Fruit fly (Drosophila melanogaster) whole organism, embryonic: ENCODE results near the gene CG43678.

Source experiments
- Asciz ChIP-seq: fragments of 200-800 bp; sonication (Bioruptor generic); optimal IDR thresholded peaks from 2 replicates; lab custom pipeline; 2017; ENCODE audit warnings: missing biosample characterization, mild to moderate bottlenecking, missing genetic modification characterization, missing genetic modification reagents
- CG10565 ChIP-seq: fragments of 200-800 bp; sonication (Bioruptor generic); optimal IDR thresholded peaks from 3 replicates; lab custom pipeline; 2016; ENCODE audit warnings: missing biosample characterization, mild to moderate bottlenecking, missing genetic modification characterization
- CG11504 ChIP-seq: fragments of 200-800 bp; sonication (Bioruptor generic); optimal IDR thresholded peaks from 3 replicates; lab custom pipeline; 2019; ENCODE audit warnings: missing biosample characterization, mild to moderate bottlenecking, missing genetic modification characterization, moderate library complexity
- CG12299 ChIP-seq: fragments of 200-800 bp; sonication (Bioruptor generic); optimal IDR thresholded peaks from 2 replicates; lab custom pipeline; 2018; ENCODE audit warnings: missing biosample characterization, mild to moderate bottlenecking, missing genetic modification characterization
- CG12942 ChIP-seq: fragments of 200-800 bp; sonication (Bioruptor generic); optimal IDR thresholded peaks from 3 replicates; lab custom pipeline; 2016; ENCODE audit warnings: missing biosample characterization, missing genetic modification characterization
- CG15073 ChIP-seq: fragments of 200-800 bp; sonication (Bioruptor generic); optimal IDR thresholded peaks from 2 replicates; lab custom pipeline; 2016; ENCODE audit warnings: missing biosample characterization, missing genetic modification characterization
- CG15269 ChIP-seq: fragments of 200-800 bp; sonication (Bioruptor generic); optimal IDR thresholded peaks from 2 replicates; lab custom pipeline; 2018; ENCODE audit warnings: missing biosample characterization, mild to moderate bottlenecking, missing genetic modification characterization, moderate library complexity
- CG1647 ChIP-seq: fragments of 200-800 bp; sonication (Bioruptor generic); optimal IDR thresholded peaks from 3 replicates; lab custom pipeline; 2016; ENCODE audit warnings: missing biosample characterization, missing genetic modification characterization
- CG17361 ChIP-seq: fragments of 200-800 bp; sonication (Bioruptor generic); IDR thresholded peaks from 3 replicates; pipeline ENCODE4 v1.3.6; 2022; ENCODE audit warnings: missing biosample characterization, missing genetic modification characterization
- CG17612 ChIP-seq: fragments of 200-800 bp; sonication (Bioruptor generic); IDR thresholded peaks from 2 replicates; pipeline ENCODE4 v1.3.6; 2022; ENCODE audit warnings: missing biosample characterization, missing genetic modification characterization
- CG2712 ChIP-seq: fragments of 200-800 bp; optimal IDR thresholded peaks from 3 replicates; lab custom pipeline; 2019; ENCODE audit warnings: missing biosample characterization, mild to moderate bottlenecking, missing genetic modification characterization, moderate library complexity
- CG30403 ChIP-seq: fragments of 200-800 bp; sonication (Bioruptor generic); optimal IDR thresholded peaks from 3 replicates; lab custom pipeline; 2016; ENCODE audit warnings: missing biosample characterization, missing genetic modification characterization
- CG32772 ChIP-seq: fragments of 200-800 bp; sonication (Bioruptor generic); IDR thresholded peaks from 2 replicates; pipeline ENCODE4 v1.3.6; 2022; ENCODE audit warnings: missing biosample characterization, missing genetic modification characterization
- CG3847 ChIP-seq: fragments of 200-800 bp; sonication (Bioruptor generic); IDR thresholded peaks from 2 replicates; pipeline ENCODE4 v1.3.6; 2022; ENCODE audit warnings: missing biosample characterization, missing genetic modification characterization
- CG4424 ChIP-seq: fragments of 200-800 bp; sonication (Bioruptor generic); optimal IDR thresholded peaks from 3 replicates; lab custom pipeline; 2016; ENCODE audit warnings: missing biosample characterization, missing genetic modification characterization
- CG5180 ChIP-seq: fragments of 200-800 bp; sonication (Bioruptor generic); optimal IDR thresholded peaks from 3 replicates; lab custom pipeline; 2017; ENCODE audit warnings: missing biosample characterization, missing genetic modification characterization, mild to moderate bottlenecking, moderate library complexity, missing genetic modification reagents
- CG6689 ChIP-seq: fragments of 200-800 bp; sonication (Bioruptor generic); IDR thresholded peaks from 2 replicates; pipeline ENCODE4 v1.3.6; 2022; ENCODE audit warnings: missing biosample characterization, missing genetic modification characterization
- CG9437 ChIP-seq: fragments of 200-800 bp; sonication (Bioruptor generic); optimal IDR thresholded peaks from 2 replicates; lab custom pipeline; 2018; ENCODE audit warnings: missing biosample characterization, mild to moderate bottlenecking, missing genetic modification characterization
- Drgx ChIP-seq: fragments of 200-800 bp; sonication (Bioruptor generic); IDR thresholded peaks from 2 replicates; pipeline ENCODE4 v1.3.6; 2022; ENCODE audit warnings: missing biosample characterization, missing genetic modification characterization
- Elba2 ChIP-seq: fragments of 200-800 bp; sonication (Bioruptor generic); optimal IDR thresholded peaks from 3 replicates; lab custom pipeline; 2016; ENCODE audit warnings: missing biosample characterization, missing genetic modification characterization
- Ets65A ChIP-seq: fragments of 200-800 bp; sonication (Bioruptor generic); peaks from one replicate; lab custom pipeline; 2016; ENCODE audit warnings: missing biosample characterization, missing genetic modification characterization
- HLH54F ChIP-seq: fragments of 200-800 bp; sonication (Bioruptor generic); optimal IDR thresholded peaks from 3 replicates; lab custom pipeline; 2016; ENCODE audit warnings: missing biosample characterization, missing genetic modification characterization
- Hand ChIP-seq: fragments of 200-800 bp; sonication (Bioruptor generic); optimal IDR thresholded peaks from 2 replicates; lab custom pipeline; 2017; ENCODE audit warnings: mild to moderate bottlenecking, missing biosample characterization, missing genetic modification reagents, missing genetic modification characterization
- NfI ChIP-seq: fragments of 200-800 bp; sonication (Bioruptor generic); optimal IDR thresholded peaks from 3 replicates; lab custom pipeline; 2018; ENCODE audit warnings: missing biosample characterization, mild to moderate bottlenecking, missing genetic modification characterization, moderate library complexity
- Ravus ChIP-seq: fragments of 200-800 bp; sonication (Bioruptor generic); IDR thresholded peaks from 2 replicates; pipeline ENCODE4 v1.3.6; 2022; ENCODE audit warnings: missing biosample characterization, missing genetic modification characterization
- Sox102F ChIP-seq: fragments of 200-800 bp; sonication (Bioruptor generic); optimal IDR thresholded peaks from 2 replicates; lab custom pipeline; 2018; ENCODE audit warnings: missing biosample characterization, mild to moderate bottlenecking, missing genetic modification characterization, moderate library complexity
- Stat92E ChIP-seq, 3 experiments: fragments of >200 bp in 2 of 3; fragments of 200-800 bp in 1 of 3; sonication (Bioruptor generic) in 1 of 3; optimal IDR thresholded peaks; 2 replicates each; lab custom pipeline; 2017 to 2019; ENCODE audit warnings: missing biosample characterization in 3 of 3, missing genetic modification characterization in 3 of 3, mild to moderate bottlenecking in 1 of 3, moderate library complexity in 1 of 3
- Trl ChIP-seq, 3 experiments: fragments of >200 bp in 2 of 3; fragments of 200-800 bp in 1 of 3; sonication (Bioruptor generic) in 1 of 3; optimal IDR thresholded peaks; 2 replicates in 1 of 3; 3 replicates in 2 of 3; lab custom pipeline; 2016 to 2017; ENCODE audit warnings: missing biosample characterization in 1 of 3, missing genetic modification characterization in 1 of 3
- Vsx1 ChIP-seq: fragments of 200-800 bp; sonication (Bioruptor generic); optimal IDR thresholded peaks from 2 replicates; lab custom pipeline; 2017; ENCODE audit warnings: missing biosample characterization, mild to moderate bottlenecking, missing genetic modification characterization, missing genetic modification reagents
- Xrp1 ChIP-seq: fragments of 200-800 bp; sonication (Bioruptor generic); IDR thresholded peaks from 2 replicates; pipeline ENCODE4 v1.3.6; 2022; ENCODE audit warnings: missing biosample characterization, missing genetic modification characterization
- bigmax ChIP-seq: fragments of 200-800 bp; sonication (Bioruptor generic); optimal IDR thresholded peaks from 2 replicates; lab custom pipeline; 2018; ENCODE audit warnings: missing biosample characterization, mild to moderate bottlenecking, missing genetic modification characterization
- bowl ChIP-seq: fragments of 200-800 bp; sonication (Bioruptor generic); IDR thresholded peaks from 2 replicates; pipeline ENCODE4 v1.3.6; 2022; ENCODE audit warnings: missing biosample characterization, missing genetic modification characterization
- chn ChIP-seq: fragments of 200-800 bp; sonication (Bioruptor generic); optimal IDR thresholded peaks from 2 replicates; lab custom pipeline; 2016; ENCODE audit warnings: missing biosample characterization, missing genetic modification characterization
- dan ChIP-seq: fragments of 200-800 bp; sonication (Bioruptor generic); IDR thresholded peaks from 2 replicates; pipeline ENCODE4 v1.3.6; 2022; ENCODE audit warnings: missing biosample characterization, missing genetic modification characterization
- en ChIP-seq: fragments of 200-800 bp; sonication (Bioruptor generic); optimal IDR thresholded peaks from 2 replicates; lab custom pipeline; 2016; ENCODE audit warnings: missing biosample characterization, missing genetic modification characterization
- gro ChIP-seq: fragments of 200-800 bp; sonication (Bioruptor generic); optimal IDR thresholded peaks from 2 replicates; lab custom pipeline; 2016; ENCODE audit warnings: missing biosample characterization, missing genetic modification characterization
- lmd ChIP-seq: fragments of 200-800 bp; sonication (Bioruptor generic); IDR thresholded peaks from 2 replicates; pipeline ENCODE4 v1.3.6; 2022; ENCODE audit warnings: missing biosample characterization, missing genetic modification characterization
- nmo ChIP-seq: fragments of 200-800 bp; sonication (Bioruptor generic); optimal IDR thresholded peaks from 2 replicates; lab custom pipeline; 2018; ENCODE audit warnings: missing biosample characterization, mild to moderate bottlenecking, missing genetic modification characterization, moderate library complexity
- pan ChIP-seq, 4 experiments: fragments of >200 bp in 3 of 4; fragments of 200-800 bp in 1 of 4; sonication (Bioruptor generic) in 1 of 4; optimal IDR thresholded peaks in 3 of 4; IDR thresholded peaks in 1 of 4; 2 replicates each; pipeline versions ENCODE4 v1.3.6 to Lab custom; 2017 to 2022; ENCODE audit warnings: missing biosample characterization in 2 of 4, missing genetic modification characterization in 2 of 4, mixed read lengths in 1 of 4
- pho ChIP-seq: fragments of 200-800 bp; sonication (Bioruptor generic); optimal IDR thresholded peaks from 2 replicates; lab custom pipeline; 2016; ENCODE audit warnings: missing biosample characterization, missing genetic modification characterization
- phol ChIP-seq: fragments of 200-800 bp; sonication (Bioruptor generic); optimal IDR thresholded peaks from 3 replicates; lab custom pipeline; 2018; ENCODE audit warnings: missing biosample characterization, mild to moderate bottlenecking, missing genetic modification characterization, moderate library complexity
- row ChIP-seq: fragments of 200-800 bp; sonication (Bioruptor generic); IDR thresholded peaks from 3 replicates; pipeline ENCODE4 v1.3.6; 2022; ENCODE audit warnings: missing biosample characterization, missing genetic modification characterization
- sens ChIP-seq: fragments of 200-800 bp; sonication (Bioruptor generic); peaks from one replicate; lab custom pipeline; 2016; ENCODE audit warnings: missing biosample characterization, missing genetic modification characterization
- so ChIP-seq: fragments of 200-800 bp; sonication (Bioruptor generic); IDR thresholded peaks from 3 replicates; pipeline ENCODE4 v1.3.6; 2022; ENCODE audit warnings: missing biosample characterization, missing genetic modification characterization
- sr ChIP-seq: fragments of 200-800 bp; sonication (Bioruptor generic); IDR thresholded peaks from 3 replicates; pipeline ENCODE4 v1.3.6; 2022; ENCODE audit warnings: missing biosample characterization, missing genetic modification characterization
- stc ChIP-seq: fragments of 200-800 bp; sonication (Bioruptor generic); IDR thresholded peaks from 2 replicates; pipeline ENCODE4 v1.3.6; 2022; ENCODE audit warnings: missing biosample characterization, missing genetic modification characterization
- tgo ChIP-seq: fragments of 200-800 bp; sonication (Bioruptor generic); IDR thresholded peaks from 3 replicates; pipeline ENCODE4 v1.3.6; 2022; ENCODE audit warnings: missing biosample characterization, missing genetic modification characterization
- trh ChIP-seq: fragments of 200-800 bp; sonication (Bioruptor generic); optimal IDR thresholded peaks from 2 replicates; lab custom pipeline; 2016; ENCODE audit warnings: missing biosample characterization, missing genetic modification characterization
- vvl ChIP-seq: fragments of 200-800 bp; sonication (Bioruptor generic); IDR thresholded peaks from 2 replicates; pipeline ENCODE4 v1.3.6; 2022; ENCODE audit warnings: missing biosample characterization, missing genetic modification characterization
- yki ChIP-seq: fragments of >200 bp; optimal IDR thresholded peaks from 3 replicates; lab custom pipeline; 2018
- zf30C ChIP-seq: fragments of 200-800 bp; sonication (Bioruptor generic); optimal IDR thresholded peaks from 3 replicates; lab custom pipeline; 2018; ENCODE audit warnings: missing biosample characterization, mild to moderate bottlenecking, missing genetic modification characterization

CG43678 gene

DNA sequence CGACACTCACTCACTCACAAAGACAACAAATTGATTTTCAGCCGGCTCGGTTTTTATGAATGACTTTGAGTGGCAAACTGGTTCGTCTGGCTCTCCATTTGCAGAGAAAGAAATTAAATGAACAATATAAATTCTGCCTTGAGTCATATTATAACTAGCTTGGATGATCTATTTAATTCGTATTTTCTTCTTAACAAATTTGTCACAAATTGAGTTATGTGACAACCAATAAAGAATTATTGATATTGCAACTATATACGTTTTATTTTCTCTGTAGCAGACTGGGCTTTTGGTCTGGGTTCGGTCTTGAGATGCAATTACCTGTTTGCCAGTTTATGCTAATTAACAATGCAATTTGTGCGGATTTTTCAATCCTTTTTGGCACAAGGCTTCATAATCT lies 42.5 kb downstream of the CG43678 start (continued):
- TF ChIP-seq pho (no peak), bowl (GFP tag; lab: Robert Waterston, UW) (no peak), CG9437 (GFP tag; lab: Kevin White, UChicago) (no peak), bigmax (no peak), CG12299 (tag; lab: Kevin White, UChicago) (no peak), CG5180 (GFP tag; lab: Kevin White, UChicago) (no peak), lmd (GFP tag; lab: Robert Waterston, UW) (0 out of 2 replicates have a peak, but pooled peaks have one; percentile 17), yki (no peak), trh (GFP tag; lab: Kevin White, UChicago) (no peak), Ravus (no peak), NfI (GFP tag; lab: Kevin White, UChicago) (no peak), sr (GFP tag; lab: Robert Waterston, UW) (no peak), Xrp1 (GFP tag; lab: Robert Waterston, UW) (peak; percentile 53; the same call in 1 of the 2 replicates), vvl (peak; percentile 27; the same call in 1 of the 2 replicates), CG11504 (tag; lab: Kevin White, UChicago) (peak; percentile 35), CG1647 (GFP tag; lab: Kevin White, UChicago) (no peak), HLH54F (GFP tag; lab: Kevin White, UChicago) (no peak), CG3847 (no peak), Drgx (GFP tag; lab: Robert Waterston, UW) (peak; percentile 92), Asciz (no peak), CG32772 (peak; percentile 39; the same call in 1 of the 2 replicates), CG17612 (GFP tag; lab: Robert Waterston, UW) (no peak), CG6689 (GFP tag; lab: Robert Waterston, UW) (no peak), Ets65A (GFP tag; lab: Kevin White, UChicago) (peak; percentile 68), Trl (optimal IDR thresholded peaks at IDR 0.05; lab: Kevin White, UChicago) (no peak), Trl (GFP tag; optimal IDR thresholded peaks at IDR 0.05; lab: Kevin White, UChicago) (no peak), nmo (peak; percentile 2), gro (GFP tag; lab: Kevin White, UChicago) (no peak), CG10565 (GFP tag; lab: Kevin White, UChicago) (no peak), CG17361 (GFP tag; lab: Robert Waterston, UW) (0 out of 3 replicates have a peak, but pooled peaks have one; percentile 30), Hand (GFP tag; lab: Kevin White, UChicago) (no peak), en (no peak), chn (GFP tag; lab: Kevin White, UChicago) (no peak), CG30403 (GFP tag; lab: Kevin White, UChicago) (peak; percentile 15), zf30C (no peak), row (GFP tag; lab: Robert Waterston, UW) (peak; percentile 36; the same call in 1 of the 3 replicates), CG2712 (tag; lab: Kevin White, UChicago) (peak; percentile 19), CG15073 (GFP tag; lab: Kevin White, UChicago) (no peak), sens (GFP tag; lab: Kevin White, UChicago) (peak; percentile 30), CG12942 (GFP tag; lab: Kevin White, UChicago) (no peak), dan (GFP tag; lab: Robert Waterston, UW) (no peak), Stat92E (GFP tag; optimal IDR thresholded peaks at IDR 0.05; lab: Kevin White, UChicago) (no peak), CG15269 (tag; lab: Kevin White, UChicago) (no peak), tgo (GFP tag; lab: Robert Waterston, UW) (no peak; the same call in 2 of the 3 replicates), CG4424 (GFP tag; lab: Kevin White, UChicago) (no peak), stc (no peak), Elba2 (no peak), Vsx1 (GFP tag; lab: Kevin White, UChicago) (no peak), Sox102F (GFP tag; lab: Kevin White, UChicago) (peak; percentile 46), so (no peak), pan (optimal IDR thresholded peaks at IDR 0.05; lab: Kevin White, UChicago) (no peak), pan (GFP tag; optimal IDR thresholded peaks at IDR 0.05 in 1 of 2, IDR thresholded peaks at IDR 0.05 in 1 of 2) (peak in 1 of 2 experiments; percentile 59), phol (tag; lab: Kevin White, UChicago) (peak; percentile 15)
